Worm (Caenorhabditis elegans) whole organism, mixed stage, embryonic: ENCODE results near the gene T08B6.1.

Source experiments
- drap-1 ChIP-seq: fragments of 200-800 bp; sonication (Bioruptor generic); optimal IDR thresholded peaks from 3 replicates; lab custom pipeline; 2018; ENCODE audit warnings: mild to moderate bottlenecking, missing genetic modification characterization, missing compliant biosample characterization
- elt-1 ChIP-seq: sonication (generic microtip); optimal IDR thresholded peaks from 2 replicates; lab custom pipeline; 2017; ENCODE audit warnings: missing genetic modification characterization, mild to moderate bottlenecking, missing compliant biosample characterization, antibody characterized with exemption, moderate library complexity, borderline replicate concordance; ENCODE audit not compliant: insufficient read depth
- ham-2 ChIP-seq: fragments of 200-800 bp; sonication (Bioruptor generic); optimal IDR thresholded peaks from 2 replicates; lab custom pipeline; 2018; ENCODE audit warnings: mild to moderate bottlenecking, missing genetic modification characterization, missing compliant biosample characterization
- nhr-2 ChIP-seq: fragments of 150-350 bp; optimal IDR thresholded peaks from 2 replicates; lab custom pipeline; 2014; ENCODE audit warnings: missing biosample characterization, missing genetic modification characterization
- nhr-237 ChIP-seq: fragments of 150-350 bp; optimal IDR thresholded peaks from 2 replicates; lab custom pipeline; 2014; ENCODE audit warnings: missing biosample characterization, missing genetic modification characterization
- sem-2 ChIP-seq: fragments of 200-800 bp; sonication (Bioruptor generic); optimal IDR thresholded peaks from 2 replicates; lab custom pipeline; 2018; ENCODE audit warnings: mild to moderate bottlenecking, missing genetic modification characterization, missing compliant biosample characterization
- sptf-1 ChIP-seq: sonication (generic microtip); optimal IDR thresholded peaks from 2 replicates; lab custom pipeline; 2017; ENCODE audit warnings: mild to moderate bottlenecking, missing genetic modification characterization, moderate library complexity, missing compliant biosample characterization
- unc-62 ChIP-seq: fragments of 150-350 bp; optimal IDR thresholded peaks from 2 replicates; lab custom pipeline; 2014; ENCODE audit warnings: missing biosample characterization, missing genetic modification reagents, missing genetic modification characterization

Gene T08B6.1

ce11 chrIV:4842030-4842429, 45.1 kb downstream of the T08B6.1 start:
- TF ChIP-seq nhr-2 (tag; lab: Kevin White, UChicago) (no peak), elt-1 (tag; lab: Kevin White, UChicago) (no peak), ham-2 (GFP tag; lab: Kevin White, UChicago) (no peak), sem-2 (no peak), drap-1 (no peak), nhr-237 (tag; lab: Kevin White, UChicago) (no peak), unc-62 (no peak), sptf-1 (no peak)
- TF ChIP-seq, all 35 proteins: peak for 0
